Worm (Caenorhabditis elegans): ENCODE data around the gene neg-1.
A peak's percentile ranks its signal among the peaks of the same experiment; 100 is the strongest.

Gene neg-1

DNA sequence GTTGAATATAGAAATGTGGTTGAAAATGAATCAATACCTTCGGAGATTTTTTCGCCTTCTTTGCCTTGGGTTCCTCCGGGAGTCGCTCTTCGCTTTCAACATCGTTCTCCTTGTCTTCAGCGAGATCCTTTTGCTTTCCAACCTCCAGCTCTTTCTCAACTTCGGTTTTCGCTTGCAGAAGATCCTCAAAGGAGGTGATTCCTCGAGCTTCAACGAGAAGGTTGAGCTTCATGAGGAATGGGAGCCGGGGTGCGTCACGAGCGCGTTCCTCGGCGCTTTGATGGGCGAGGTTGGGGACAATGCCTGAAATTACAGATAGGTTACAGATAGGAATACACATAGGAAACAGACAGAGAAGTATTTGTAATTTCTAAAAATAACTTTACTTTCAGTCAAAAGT, 24.2 kb upstream of the neg-1 start:
- TF ChIP-seq nhr-76 (tag; optimal IDR thresholded peaks at IDR 0.05) (no peak), nhr-28 (tag; optimal IDR thresholded peaks at IDR 0.05) (no peak), nhr-25 (tag; optimal IDR thresholded peaks at IDR 0.05) (no peak), fkh-10 (GFP tag; optimal IDR thresholded peaks at IDR 0.05) (no peak), nhr-67 (tag; optimal IDR thresholded peaks at IDR 0.05) (no peak), jun-1 (tag; optimal IDR thresholded peaks at IDR 0.05) (no peak), elt-2 (tag; optimal IDR thresholded peaks at IDR 0.05) (no peak), pha-4 (tag; optimal IDR thresholded peaks at IDR 0.05) (no peak), R02D3.7 (tag; optimal IDR thresholded peaks at IDR 0.05) (no peak), nfya-1 (tag; optimal IDR thresholded peaks at IDR 0.05; ENCODE audit: insufficient read depth) (no peak), nhr-43 (tag; optimal IDR thresholded peaks at IDR 0.05; ENCODE audit: poor library complexity, severe bottlenecking) (no peak)

DNA sequence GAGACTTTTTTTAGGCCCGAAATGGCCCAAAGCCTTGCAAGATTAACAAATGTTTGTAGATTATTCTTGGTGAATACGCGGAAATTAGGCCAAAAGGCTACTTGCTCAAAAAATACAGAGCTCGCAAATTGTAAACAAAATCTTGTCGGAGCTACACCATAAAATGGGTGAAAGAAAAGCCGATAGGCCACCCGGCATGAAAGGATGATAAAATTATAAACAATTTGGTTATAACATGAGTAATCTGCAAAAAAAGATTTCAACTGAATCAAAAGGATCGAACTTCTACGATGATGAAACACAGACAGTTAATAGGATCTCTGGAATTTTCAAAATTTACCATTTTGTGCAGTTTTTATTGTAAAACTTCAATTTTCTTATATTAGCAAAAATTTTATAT, 23.5 kb upstream of the neg-1 start:
- TF ChIP-seq nhr-43 (tag; optimal IDR thresholded peaks at IDR 0.05; ENCODE audit: poor library complexity, severe bottlenecking) (no peak), nhr-12 (tag; optimal IDR thresholded peaks at IDR 0.05) (no peak), ceh-16 (tag; optimal IDR thresholded peaks at IDR 0.05) (no peak), fkh-10 (GFP tag; optimal IDR thresholded peaks at IDR 0.05) (no peak), nhr-25 (tag; optimal IDR thresholded peaks at IDR 0.05) (no peak), unc-39 (tag; optimal IDR thresholded peaks at IDR 0.05) (no peak), elt-3 (tag; optimal IDR thresholded peaks at IDR 0.05) (no peak)

- TF ChIP-seq zag-1 (tag; optimal IDR thresholded peaks at IDR 0.05): no peak
- TF ChIP-seq nhr-25 (tag; optimal IDR thresholded peaks at IDR 0.05): no peak
- no peak for TF ChIP-seq ceh-82 (tag; optimal IDR thresholded peaks at IDR 0.05)
- no peak for TF ChIP-seq pqm-1 (tag; optimal IDR thresholded peaks at IDR 0.05)
- no peak for TF ChIP-seq nhr-12 (tag; optimal IDR thresholded peaks at IDR 0.05)
- TF ChIP-seq aly-2 (tag; optimal IDR thresholded peaks at IDR 0.05): no peak
- no peak for TF ChIP-seq lsy-12 (tag; optimal IDR thresholded peaks at IDR 0.05)
- TF ChIP-seq nhr-76 (tag; optimal IDR thresholded peaks at IDR 0.05): no peak
- TF ChIP-seq nhr-67 (tag; optimal IDR thresholded peaks at IDR 0.05): no peak
- TF ChIP-seq nhr-11 (tag; optimal IDR thresholded peaks at IDR 0.05): no peak
- TF ChIP-seq lin-39 (tag; optimal IDR thresholded peaks at IDR 0.05): no peak
- TF ChIP-seq fos-1 (tag; optimal IDR thresholded peaks at IDR 0.05): no peak
Observed at ce11 chrV:4396257-4396656, 21.6 kb upstream of the neg-1 start, which contains the start of gene F13A2.3. F13A2.3 (minus strand) TSS chrV:4396357.

- peak; percentile 93 for TF ChIP-seq nfya-1 (tag; optimal IDR thresholded peaks at IDR 0.05; ENCODE audit: insufficient read depth)
- TF ChIP-seq nhr-23 (tag; optimal IDR thresholded peaks at IDR 0.05): no peak
Observed at ce11 chrV:4387916-4388315, 13.2 kb upstream of the neg-1 start.

DNA sequence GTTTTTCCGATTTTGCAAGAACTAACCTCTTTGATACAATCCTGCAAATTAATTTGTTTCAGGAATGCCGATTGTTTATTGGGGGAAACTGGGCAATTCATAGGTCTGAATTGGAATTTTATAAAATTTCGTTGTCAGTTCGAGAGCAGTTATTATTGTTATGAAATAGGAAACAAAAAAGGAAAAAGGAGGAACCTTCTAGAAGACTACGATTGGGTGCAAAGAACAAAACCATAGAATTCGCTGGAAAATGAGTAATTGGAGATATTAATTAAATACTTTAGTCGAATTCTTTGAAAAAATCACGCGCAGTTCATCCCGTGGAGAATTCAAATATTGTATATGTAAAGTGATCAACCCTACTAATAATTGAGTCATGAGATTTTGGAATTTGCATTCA, 12.7 kb upstream of the neg-1 start, which contains the start of gene F13A2.9:
F13A2.9 (minus strand) TSS at position 101 of the 400 bp plus-strand sequence.
- no peak for TF ChIP-seq fkh-10 (GFP tag; optimal IDR thresholded peaks at IDR 0.05)
- TF ChIP-seq nhr-76 (tag; optimal IDR thresholded peaks at IDR 0.05): no peak
- TF ChIP-seq jun-1 (tag; optimal IDR thresholded peaks at IDR 0.05): no peak
- no peak for TF ChIP-seq pqm-1 (tag; optimal IDR thresholded peaks at IDR 0.05)
- no peak for TF ChIP-seq mml-1 (tag; optimal IDR thresholded peaks at IDR 0.05)
- TF ChIP-seq ceh-28 (tag; optimal IDR thresholded peaks at IDR 0.05): no peak
- no peak for TF ChIP-seq nhr-77 (tag; optimal IDR thresholded peaks at IDR 0.05)
- TF ChIP-seq skn-1 (tag; optimal IDR thresholded peaks at IDR 0.05): no peak
- TF ChIP-seq fos-1 (tag; optimal IDR thresholded peaks at IDR 0.05): no peak
- TF ChIP-seq egl-27 (tag; optimal IDR thresholded peaks at IDR 0.05): no peak
- no peak for TF ChIP-seq ZK546.5 (tag; optimal IDR thresholded peaks at IDR 0.05)
- TF ChIP-seq ceh-16 (tag; optimal IDR thresholded peaks at IDR 0.05): no peak
- TF ChIP-seq nhr-67 (tag; optimal IDR thresholded peaks at IDR 0.05): no peak
- no peak for TF ChIP-seq ceh-82 (tag; optimal IDR thresholded peaks at IDR 0.05)
- no peak for TF ChIP-seq nhr-28 (tag; optimal IDR thresholded peaks at IDR 0.05)
- no peak for TF ChIP-seq elt-2 (tag; optimal IDR thresholded peaks at IDR 0.05)

DNA sequence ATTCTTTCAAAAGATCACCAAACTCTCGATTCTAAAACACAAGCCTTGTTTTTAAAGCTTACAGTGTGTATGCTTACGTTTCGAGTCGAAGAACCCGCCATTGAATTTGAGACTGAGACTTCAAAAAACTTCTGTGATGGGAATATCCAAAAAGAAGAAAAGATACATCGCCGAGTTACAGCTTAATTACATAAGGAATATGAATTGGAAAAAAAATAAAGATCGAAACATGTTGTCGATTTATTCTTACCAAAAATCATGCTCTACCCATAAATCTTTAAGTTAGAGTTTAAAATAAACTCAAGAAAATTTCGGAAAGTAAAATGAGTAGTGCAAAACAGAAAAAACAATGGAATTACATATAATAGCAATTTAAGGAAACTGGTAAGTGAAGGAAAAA, 11.5 kb upstream of the neg-1 start, which contains the start of gene F13A2.10:
F13A2.10 (minus strand) TSS at position 101 of the 400 bp plus-strand sequence.
- no peak for TF ChIP-seq nhr-43 (tag; optimal IDR thresholded peaks at IDR 0.05; ENCODE audit: poor library complexity, severe bottlenecking)
- TF ChIP-seq nhr-237 (tag; optimal IDR thresholded peaks at IDR 0.05): no peak
- no peak for TF ChIP-seq ztf-11 (tag; optimal IDR thresholded peaks at IDR 0.05)
- no peak for TF ChIP-seq nhr-28 (tag; optimal IDR thresholded peaks at IDR 0.05)
- no peak for TF ChIP-seq nhr-12 (tag; optimal IDR thresholded peaks at IDR 0.05)
- no peak for TF ChIP-seq mml-1 (tag; optimal IDR thresholded peaks at IDR 0.05)
- TF ChIP-seq unc-62 (GFP tag; optimal IDR thresholded peaks at IDR 0.05): no peak
- TF ChIP-seq eor-1 (tag; optimal IDR thresholded peaks at IDR 0.05): no peak
- no peak for TF ChIP-seq ceh-16 (tag; optimal IDR thresholded peaks at IDR 0.05)
- no peak for TF ChIP-seq lin-39 (tag; optimal IDR thresholded peaks at IDR 0.05)
- no peak for TF ChIP-seq skn-1 (tag; optimal IDR thresholded peaks at IDR 0.05)
- no peak for TF ChIP-seq fkh-10 (GFP tag; optimal IDR thresholded peaks at IDR 0.05)
- TF ChIP-seq aly-2 (tag; optimal IDR thresholded peaks at IDR 0.05): no peak
- no peak for TF ChIP-seq fkh-2 (tag; optimal IDR thresholded peaks at IDR 0.05)
- TF ChIP-seq pha-4 (tag; optimal IDR thresholded peaks at IDR 0.05): no peak
